Worm (Caenorhabditis elegans): ENCODE measurements around the gene C25F9.2.
A peak's percentile ranks its signal among the peaks of the same experiment; 100 is the strongest.

The C25F9.2 gene

DNA sequence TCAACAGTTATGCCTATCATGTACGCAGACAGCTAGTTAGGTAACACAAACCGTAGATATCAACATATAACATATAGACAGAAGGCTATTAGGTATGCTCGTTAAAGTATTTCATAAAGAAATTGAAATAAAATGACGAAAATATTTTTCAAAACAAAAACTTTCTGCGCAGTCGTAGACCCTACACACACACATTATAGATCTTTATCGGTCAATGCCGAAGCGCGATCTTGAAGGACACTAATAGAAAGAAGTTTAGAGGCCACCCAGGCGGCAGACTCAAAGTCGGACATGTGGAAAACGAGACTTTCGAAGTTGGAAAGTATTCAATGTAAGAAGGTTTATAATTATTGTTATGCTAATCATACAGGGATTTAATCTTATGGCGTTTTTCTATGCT, 7.7 kb downstream of the C25F9.2 start:
- peak; percentile 95 for TF ChIP-seq elt-1 (tag; optimal IDR thresholded peaks at IDR 0.05)
- no peak for TF ChIP-seq aly-2 (tag; optimal IDR thresholded peaks at IDR 0.05)
- TF ChIP-seq egl-27 (tag; optimal IDR thresholded peaks at IDR 0.05): no peak
- peak; percentile 32 for TF ChIP-seq nhr-25 (tag; optimal IDR thresholded peaks at IDR 0.05)

DNA sequence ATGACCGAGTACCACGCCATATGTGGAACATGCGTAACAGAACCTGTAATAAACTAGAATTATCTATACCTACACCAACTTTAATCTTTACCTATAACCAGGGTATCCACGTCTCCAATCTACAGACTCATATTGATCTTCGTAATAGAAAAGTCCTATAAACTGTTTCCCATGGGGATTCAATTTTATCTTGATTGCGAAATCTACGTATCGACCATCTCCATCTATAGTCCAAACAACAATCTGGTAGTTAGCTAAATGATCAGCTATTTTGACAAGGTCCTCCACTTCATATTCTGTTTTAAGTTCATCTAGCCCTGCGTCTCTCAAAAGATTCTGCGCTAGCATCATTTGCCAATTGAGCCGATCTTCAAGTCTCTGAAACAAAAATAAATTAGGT, 8.3 kb downstream of the C25F9.2 start:
- TF ChIP-seq tbx-2 (tag; optimal IDR thresholded peaks at IDR 0.05) (no peak), mml-1 (tag; optimal IDR thresholded peaks at IDR 0.05) (no peak), nhr-43 (tag; optimal IDR thresholded peaks at IDR 0.05; ENCODE audit: poor library complexity, severe bottlenecking) (peak; percentile 21), nhr-23 (tag; optimal IDR thresholded peaks at IDR 0.05) (peak; percentile 28), elt-1 (tag; optimal IDR thresholded peaks at IDR 0.05) (peak; percentile 99), nhr-25 (tag; optimal IDR thresholded peaks at IDR 0.05) (peak; percentile 53), hmg-11 (tag; optimal IDR thresholded peaks at IDR 0.05) (no peak), fkh-2 (tag; optimal IDR thresholded peaks at IDR 0.05) (no peak)

DNA sequence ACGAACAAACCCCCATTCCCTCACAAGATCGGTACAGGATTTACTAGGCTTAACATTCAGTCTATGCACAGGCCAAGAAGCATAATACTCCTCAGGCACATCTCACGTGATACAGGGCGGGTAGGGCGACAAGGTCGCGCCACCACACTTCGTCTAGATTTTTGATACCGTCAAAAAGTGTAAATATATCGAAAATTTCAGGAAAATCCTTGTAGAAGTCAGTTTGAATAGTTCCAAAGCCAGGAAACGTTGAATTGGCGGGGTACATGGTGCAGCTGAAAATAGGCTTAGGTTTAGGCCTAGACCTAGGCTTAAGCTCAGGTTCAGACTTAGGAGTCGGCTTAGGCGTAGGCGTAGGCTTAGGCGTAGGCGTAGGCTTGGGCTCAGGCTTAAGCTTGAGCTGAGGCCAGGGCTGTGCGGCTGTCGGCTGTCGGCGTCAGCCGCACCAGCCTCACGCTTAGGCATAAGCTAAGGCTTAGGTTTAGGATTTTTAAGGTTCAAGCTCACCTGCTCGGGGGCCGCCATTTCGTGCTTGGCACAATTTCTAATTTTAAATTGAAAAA, 9.2 kb downstream of the C25F9.2 start:
- no peak for TF ChIP-seq unc-62 (GFP tag; optimal IDR thresholded peaks at IDR 0.05)
- no peak for TF ChIP-seq pha-4 (tag; optimal IDR thresholded peaks at IDR 0.05)
- no peak for TF ChIP-seq pqm-1 (tag; optimal IDR thresholded peaks at IDR 0.05)
- no peak for TF ChIP-seq nhr-43 (tag; optimal IDR thresholded peaks at IDR 0.05; ENCODE audit: poor library complexity, severe bottlenecking)
- no peak for TF ChIP-seq mdl-1 (tag; optimal IDR thresholded peaks at IDR 0.05)
- TF ChIP-seq unc-39 (tag; optimal IDR thresholded peaks at IDR 0.05): no peak
- no peak for TF ChIP-seq lin-15B (tag; optimal IDR thresholded peaks at IDR 0.05)
- no peak for TF ChIP-seq daf-12 (tag; optimal IDR thresholded peaks at IDR 0.05)
- TF ChIP-seq nhr-23 (tag; optimal IDR thresholded peaks at IDR 0.05): no peak
- TF ChIP-seq snpc-4 (tag; optimal IDR thresholded peaks at IDR 0.05): no peak
- TF ChIP-seq ceh-28 (tag; optimal IDR thresholded peaks at IDR 0.05): no peak
- no peak for TF ChIP-seq aly-2 (tag; optimal IDR thresholded peaks at IDR 0.05)
- no peak for TF ChIP-seq tbx-2 (tag; optimal IDR thresholded peaks at IDR 0.05)
- no peak for TF ChIP-seq nhr-12 (tag; optimal IDR thresholded peaks at IDR 0.05)
- no peak for TF ChIP-seq hmg-11 (tag; optimal IDR thresholded peaks at IDR 0.05)
- TF ChIP-seq nhr-77 (tag; optimal IDR thresholded peaks at IDR 0.05): no peak
- TF ChIP-seq ztf-4 (tag; optimal IDR thresholded peaks at IDR 0.05): no peak
- no peak for TF ChIP-seq elt-2 (tag; optimal IDR thresholded peaks at IDR 0.05)

DNA sequence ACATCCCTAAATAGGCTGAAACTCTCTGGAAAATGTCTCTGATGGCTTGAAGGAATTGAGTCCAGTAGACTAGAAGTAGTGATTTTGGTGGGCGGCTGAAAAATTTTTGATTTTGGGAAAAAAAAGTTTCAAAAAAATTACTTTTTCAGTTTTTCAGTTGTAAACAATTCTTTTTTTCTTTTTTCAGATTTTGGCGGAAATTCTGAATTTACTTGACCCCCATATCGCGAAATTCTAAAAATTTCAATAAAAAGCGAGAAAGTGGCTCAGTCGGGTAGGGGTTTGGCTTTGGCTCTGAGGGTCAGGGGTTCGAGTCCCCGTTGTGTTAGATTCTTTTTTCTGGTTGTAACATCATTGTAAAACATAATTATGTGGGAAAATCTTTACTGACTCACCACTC, 9.8 kb downstream of the C25F9.2 start, which contains the start of gene srw-85:
Gene srw-85 (minus strand): TSS at position 101 of the 400 bp plus-strand sequence.
- TF ChIP-seq ceh-16 (tag; optimal IDR thresholded peaks at IDR 0.05) (no peak), pqm-1 (tag; optimal IDR thresholded peaks at IDR 0.05) (no peak), eor-1 (tag; optimal IDR thresholded peaks at IDR 0.05) (no peak), lin-15B (tag; optimal IDR thresholded peaks at IDR 0.05) (no peak), unc-62 (GFP tag; optimal IDR thresholded peaks at IDR 0.05) (no peak), hmg-11 (tag; optimal IDR thresholded peaks at IDR 0.05) (no peak), nhr-28 (tag; optimal IDR thresholded peaks at IDR 0.05) (no peak), ama-1 (optimal IDR thresholded peaks at IDR 0.05) (no peak)

DNA sequence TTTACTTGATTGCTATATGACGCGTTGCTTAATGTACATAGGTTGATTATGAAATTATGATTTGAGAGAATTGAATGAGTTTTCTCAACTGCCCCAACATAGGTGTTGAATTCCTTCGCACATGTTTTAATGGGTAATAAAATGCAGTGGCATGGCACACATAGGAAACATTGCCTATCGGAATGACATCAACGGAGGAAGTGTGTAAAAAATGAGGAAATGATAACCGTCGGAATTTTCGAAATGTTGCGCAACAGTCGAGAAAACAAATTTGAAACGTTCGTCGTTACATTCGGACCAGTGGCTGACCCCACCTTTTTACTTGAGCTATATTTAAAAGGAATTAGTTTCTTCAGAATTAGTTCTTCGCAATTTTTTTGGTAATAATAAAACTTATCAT, 10.8 kb downstream of the C25F9.2 start:
- TF ChIP-seq elt-2 (tag; optimal IDR thresholded peaks at IDR 0.05): peak; percentile 40
- TF ChIP-seq pha-4 (tag; optimal IDR thresholded peaks at IDR 0.05): no peak

DNA sequence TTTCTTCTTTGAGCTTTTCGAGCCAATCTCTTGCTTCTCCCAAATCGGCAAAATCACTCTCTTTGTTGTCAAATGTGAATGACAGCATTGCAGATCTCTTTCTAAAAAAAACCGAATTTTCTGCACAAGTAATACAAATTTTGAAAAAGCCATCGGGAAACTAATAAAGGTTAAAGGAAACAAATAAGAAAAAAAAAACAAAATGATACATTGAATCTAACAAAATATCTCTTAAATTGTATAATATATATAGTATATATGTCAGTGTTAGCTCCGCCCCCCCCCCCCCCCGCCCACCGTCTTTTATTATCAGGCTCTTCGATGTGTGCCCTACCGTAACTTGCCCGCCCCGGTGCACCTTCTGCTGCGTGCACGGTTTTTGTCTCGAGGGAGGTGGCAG, 11.7 kb downstream of the C25F9.2 start, which contains the start of gene C25F9.11:
Gene C25F9.11 (minus strand): TSS at position 101 of the 400 bp plus-strand sequence.
- peak; percentile 12 for TF ChIP-seq elt-2 (tag; optimal IDR thresholded peaks at IDR 0.05)
- TF ChIP-seq eor-1 (tag; optimal IDR thresholded peaks at IDR 0.05): no peak
- TF ChIP-seq tbx-2 (tag; optimal IDR thresholded peaks at IDR 0.05): no peak

DNA sequence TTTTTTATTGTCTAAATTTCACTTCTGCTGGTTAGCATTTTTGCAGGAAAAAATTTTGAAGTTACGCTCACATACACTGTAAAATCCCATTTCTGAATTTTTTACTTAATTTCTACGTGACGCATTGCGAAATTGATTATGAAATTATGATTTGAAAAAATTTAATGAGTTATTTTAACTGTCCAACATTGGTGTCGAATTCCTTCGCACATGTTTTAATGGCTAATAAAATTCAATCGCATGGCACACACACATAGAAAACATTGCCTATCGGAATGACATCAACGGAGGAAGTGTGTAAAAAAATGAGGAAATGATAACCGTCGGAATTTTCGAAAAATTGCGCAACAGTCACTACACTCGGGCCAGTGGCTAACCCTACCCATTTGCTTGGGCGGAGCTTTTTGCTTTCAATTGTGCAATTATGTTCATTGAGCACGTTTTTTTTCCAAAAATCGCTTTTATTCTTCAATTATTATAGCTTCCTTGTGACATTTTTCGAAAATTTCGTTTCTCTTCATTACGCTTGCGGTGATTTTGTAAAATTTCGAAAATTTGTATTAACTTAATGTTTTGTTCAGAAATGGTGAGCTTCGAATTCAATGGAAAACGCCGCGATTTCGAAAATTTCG, 12.7 kb downstream of the C25F9.2 start, which contains the start of gene C25F9.16:
Gene C25F9.16 (plus strand): TSS at position 582 of the 632 bp plus-strand sequence.
- TF ChIP-seq pqm-1 (tag; optimal IDR thresholded peaks at IDR 0.05): peak; percentile 1
- TF ChIP-seq elt-2 (tag; optimal IDR thresholded peaks at IDR 0.05): peak; percentile 60
- TF ChIP-seq ceh-28 (tag; optimal IDR thresholded peaks at IDR 0.05): no peak

All from whole organism, L3 larva.